Worm (Caenorhabditis elegans) whole organism, dauer: ENCODE measurements around the gene Y48E1B.8.

Source experiments
- unc-62 ChIP-seq: sonication (generic microtip); optimal IDR thresholded peaks from 2 replicates; lab custom pipeline; 2017; ENCODE audit warnings: missing biosample characterization, missing genetic modification reagents, missing genetic modification characterization

Y48E1B.8 gene

ce11 chrII:13613096-13613495 is 27.6 kb downstream of the Y48E1B.8 start, which contains the start of gene gst-15:
Gene gst-15 (minus strand): TSS chrII:13613196.
- TF ChIP-seq unc-62 (GFP tag; lab: Kevin White, UChicago), result no peak

- no peak for TF ChIP-seq unc-62 (GFP tag; lab: Kevin White, UChicago)
These were observed 29.0 kb downstream of the Y48E1B.8 start for ce11 chrII:13614516-13614915.

ce11 chrII:13616000-13616399 is 30.5 kb downstream of the Y48E1B.8 start, which contains the start of gene gst-14:
Gene gst-14 (minus strand): TSS chrII:13616100.
- no peak for TF ChIP-seq unc-62 (GFP tag; lab: Kevin White, UChicago)

- TF ChIP-seq unc-62 (GFP tag; lab: Kevin White, UChicago), result no peak
These were observed 32.3 kb downstream of the Y48E1B.8 start, which contains the start of gene gst-12 for ce11 chrII:13617808-13618207. Gene gst-12 (minus strand): TSS chrII:13618061.

ce11 chrII:13624330-13624729 is 38.8 kb downstream of the Y48E1B.8 start, which contains the start of gene gst-16:
Gene gst-16 (minus strand): TSS chrII:13624440.
- TF ChIP-seq unc-62 (GFP tag; lab: Kevin White, UChicago), result no peak

ce11 chrII:13627001-13627400 is 41.5 kb downstream of the Y48E1B.8 start, which contains the start of gene gst-19:
Gene gst-19 (minus strand): TSS chrII:13627145.
- TF ChIP-seq unc-62 (GFP tag; lab: Kevin White, UChicago), result no peak

ce11 chrII:13630690-13631089 is 45.2 kb downstream of the Y48E1B.8 start, which contains the start of the genes gst-17 and gst-18:
Gene gst-17 (minus strand): TSS chrII:13630790.
Gene gst-18 (minus strand): TSS chrII:13630887.
- no peak for TF ChIP-seq unc-62 (GFP tag; lab: Kevin White, UChicago)

- TF ChIP-seq unc-62 (GFP tag; lab: Kevin White, UChicago), result no peak
These were observed 46.7 kb downstream of the Y48E1B.8 start, which contains the start of gene tag-10 for ce11 chrII:13632238-13632637. Gene tag-10 (plus strand): TSS chrII:13632584.

ce11 chrII:13636596-13636995 is 51.1 kb downstream of the Y48E1B.8 start:
- TF ChIP-seq unc-62 (GFP tag; lab: Kevin White, UChicago), result no peak

- no peak for TF ChIP-seq unc-62 (GFP tag; lab: Kevin White, UChicago)
These were observed 52.0 kb downstream of the Y48E1B.8 start for ce11 chrII:13637464-13637863.

- TF ChIP-seq unc-62 (GFP tag; lab: Kevin White, UChicago), result no peak
These were observed 52.5 kb downstream of the Y48E1B.8 start, which contains the start of gene phdh-1 for ce11 chrII:13637941-13638489. Gene phdh-1 (minus strand): TSS chrII:13638480.

ce11 chrII:13638576-13638975 is 53.1 kb downstream of the Y48E1B.8 start:
- TF ChIP-seq unc-62 (GFP tag; lab: Kevin White, UChicago), result no peak
